Worm (Caenorhabditis elegans): Measurements from ENCODE around the gene pqn-75.
A peak's percentile ranks its signal among the peaks of the same experiment; 100 is the strongest.

Gene pqn-75

DNA sequence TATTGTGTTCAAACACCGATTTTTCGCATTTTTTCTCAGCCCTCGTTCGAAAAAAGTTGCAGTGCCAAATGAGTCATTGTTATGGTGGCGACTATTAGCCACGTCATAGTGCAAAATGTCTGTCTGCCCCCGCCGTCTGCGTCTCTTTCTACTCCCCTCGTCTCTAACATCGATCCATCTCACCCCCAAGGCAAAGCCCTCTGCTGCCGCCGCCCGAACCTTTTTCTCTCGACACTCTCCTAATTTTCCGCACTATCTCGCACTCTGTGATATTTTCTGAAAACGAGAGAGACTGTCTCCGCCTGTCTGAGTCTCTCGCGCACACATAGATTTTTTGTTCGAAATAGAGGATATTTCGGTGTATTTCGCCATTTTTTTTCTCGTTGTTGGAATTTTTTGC is 21.0 kb downstream of the pqn-75 start:
- TF ChIP-seq ces-1 (GFP tag; optimal IDR thresholded peaks at IDR 0.05), result no peak
- TF ChIP-seq ama-1 (optimal IDR thresholded peaks at IDR 0.05), result peak; percentile 17
- TF ChIP-seq snpc-4 (tag; optimal IDR thresholded peaks at IDR 0.05), result no peak
- no peak for TF ChIP-seq lin-1 (GFP tag; IDR thresholded peaks at IDR 0.05)
- TF ChIP-seq hlh-30 (tag; optimal IDR thresholded peaks at IDR 0.05; ENCODE audit: insufficient read depth), result peak; percentile 64
- TF ChIP-seq nhr-28 (tag; optimal IDR thresholded peaks at IDR 0.05), result peak; percentile 56
- peak; percentile 52 for TF ChIP-seq dpl-1 (GFP tag; optimal IDR thresholded peaks at IDR 0.05)
- peak; percentile 92 for TF ChIP-seq hmg-1.1 (GFP tag; IDR thresholded peaks at IDR 0.05)
- peak; percentile 12 for TF ChIP-seq nhr-77 (tag; optimal IDR thresholded peaks at IDR 0.05)
- peak; percentile 62 for TF ChIP-seq ceh-28 (tag; optimal IDR thresholded peaks at IDR 0.05)
- TF ChIP-seq nhr-76 (tag; optimal IDR thresholded peaks at IDR 0.05), result no peak
- TF ChIP-seq daf-16 (GFP tag; optimal IDR thresholded peaks at IDR 0.05), result peak in 1 of 2 experiments; percentile 28
- peak; percentile 54 for TF ChIP-seq daf-16 (tag; optimal IDR thresholded peaks at IDR 0.05)
- peak; percentile 68 for TF ChIP-seq nhr-48 (tag; optimal IDR thresholded peaks at IDR 0.05)
- no peak for TF ChIP-seq lin-39 (tag; optimal IDR thresholded peaks at IDR 0.05)
- TF ChIP-seq ceh-82 (tag; optimal IDR thresholded peaks at IDR 0.05), result no peak
- TF ChIP-seq zfp-2 (tag; optimal IDR thresholded peaks at IDR 0.05), result peak; percentile 3
- TF ChIP-seq ztf-7 (tag; optimal IDR thresholded peaks at IDR 0.05), result no peak
- peak; percentile 62; the same call in 1 of the 2 replicates for TF ChIP-seq tra-1 (GFP tag; IDR thresholded peaks at IDR 0.05)
- TF ChIP-seq mdl-1 (tag; optimal IDR thresholded peaks at IDR 0.05), result peak in 1 of 2 experiments; percentile 59
- no peak for TF ChIP-seq php-3 (GFP tag; IDR thresholded peaks at IDR 0.05)
- peak; percentile 18 for TF ChIP-seq nhr-6 (tag; optimal IDR thresholded peaks at IDR 0.05)
- TF ChIP-seq aha-1 (tag), result peak; percentile 94
- TF ChIP-seq ceh-44 (GFP tag; IDR thresholded peaks at IDR 0.05), result no peak
- TF ChIP-seq rbr-2 (tag; optimal IDR thresholded peaks at IDR 0.05), result peak; percentile 79
- TF ChIP-seq fos-1 (tag; optimal IDR thresholded peaks at IDR 0.05), result no peak
- no peak for TF ChIP-seq unc-39 (tag; optimal IDR thresholded peaks at IDR 0.05)
- TF ChIP-seq ztf-11 (tag; optimal IDR thresholded peaks at IDR 0.05), result no peak
- TF ChIP-seq tag-97 (GFP tag; IDR thresholded peaks at IDR 0.05), result no peak
- peak; percentile 53; the same call in 1 of the 2 replicates for TF ChIP-seq T26A8.4 (GFP tag; IDR thresholded peaks at IDR 0.05)
- TF ChIP-seq lin-38 (GFP tag; IDR thresholded peaks at IDR 0.05), result peak; percentile 55
- TF ChIP-seq hif-1 (tag; optimal IDR thresholded peaks at IDR 0.05), result peak in 1 of 2 experiments; percentile 47
- TF ChIP-seq sdz-12 (GFP tag; optimal IDR thresholded peaks at IDR 0.05), result no peak
- no peak for TF ChIP-seq ceh-62 (tag; optimal IDR thresholded peaks at IDR 0.05)
- TF ChIP-seq dmd-9 (GFP tag; IDR thresholded peaks at IDR 0.05), result no peak
- no peak for TF ChIP-seq Y75B8A.6 (GFP tag; IDR thresholded peaks at IDR 0.05)
- TF ChIP-seq set-16 (GFP tag; IDR thresholded peaks at IDR 0.05), result peak; percentile 63; the same call in 1 of the 2 replicates
- peak; percentile 72 for TF ChIP-seq mes-2 (tag; optimal IDR thresholded peaks at IDR 0.05; ENCODE audit: poor library complexity, severe bottlenecking)
- TF ChIP-seq nhr-41 (GFP tag; IDR thresholded peaks at IDR 0.05), result no peak
- no peak for TF ChIP-seq saeg-2 (GFP tag; IDR thresholded peaks at IDR 0.05)
- no peak for TF ChIP-seq Y48G9A.11 (GFP tag; IDR thresholded peaks at IDR 0.05)
- TF ChIP-seq ctbp-1 (GFP tag; IDR thresholded peaks at IDR 0.05), result peak; percentile 70; the same call in 1 of the 2 replicates
- no peak for TF ChIP-seq zag-1 (tag; optimal IDR thresholded peaks at IDR 0.05)
- no peak for TF ChIP-seq madf-5 (GFP tag; IDR thresholded peaks at IDR 0.05)
- no peak for TF ChIP-seq F49E8.2 (tag; optimal IDR thresholded peaks at IDR 0.05; ENCODE audit: borderline replicate concordance)
- TF ChIP-seq madf-9 (GFP tag; conservative IDR thresholded peaks at IDR 0.05), result 0 out of 2 replicates have a peak, but pooled peaks have one; percentile 14
- no peak for TF ChIP-seq mxl-3 (GFP tag; optimal IDR thresholded peaks at IDR 0.05)
- no peak for TF ChIP-seq nhr-25 (tag; optimal IDR thresholded peaks at IDR 0.05; ENCODE audit: borderline replicate concordance, insufficient read depth)
- peak; percentile 10 for TF ChIP-seq nhr-11 (tag; optimal IDR thresholded peaks at IDR 0.05)
- no peak for TF ChIP-seq lim-7 (GFP tag; IDR thresholded peaks at IDR 0.05)
- TF ChIP-seq lin-29 (GFP tag; IDR thresholded peaks at IDR 0.05), result no peak
- TF ChIP-seq spr-1 (tag; optimal IDR thresholded peaks at IDR 0.05), result peak; percentile 5

All from whole organism, L4 larva.